Fruit fly (Drosophila melanogaster): ENCODE data around the gene CG10301.

CG10301 gene

DNA sequence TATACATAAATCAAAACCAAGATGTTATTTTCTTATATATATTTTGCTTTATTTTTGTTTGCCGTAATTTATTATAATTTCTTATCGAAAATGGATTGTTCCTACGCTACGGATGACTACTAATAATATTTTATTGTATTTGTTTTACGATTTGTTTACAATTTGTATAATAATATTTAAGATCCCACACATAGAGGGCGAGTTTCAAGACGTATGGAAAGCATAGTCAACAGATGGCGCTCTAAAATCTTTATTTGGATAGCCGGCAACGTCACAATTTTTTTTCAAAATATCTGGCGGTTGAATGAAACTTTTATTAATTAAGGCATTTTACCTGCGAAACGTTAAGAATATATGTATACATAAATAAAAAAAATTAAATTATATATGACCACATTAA lies 12.0 kb downstream of the CG10301 start (continued):
- no peak for TF ChIP-seq CG11294 (GFP tag; IDR thresholded peaks at IDR 0.05)
- TF ChIP-seq Eip93F (GFP tag; optimal IDR thresholded peaks at IDR 0.05) = no peak
- no peak for TF ChIP-seq ss (GFP tag; optimal IDR thresholded peaks at IDR 0.05)
- TF ChIP-seq Hr38 (GFP tag; optimal IDR thresholded peaks at IDR 0.05) = no peak
- TF ChIP-seq CG6276 (GFP tag; optimal IDR thresholded peaks at IDR 0.05) = no peak
- no peak for TF ChIP-seq CG10631 (GFP tag; optimal IDR thresholded peaks at IDR 0.05)
- TF ChIP-seq net (GFP tag; optimal IDR thresholded peaks at IDR 0.05) = no peak
- TF ChIP-seq CG4318 (GFP tag; optimal IDR thresholded peaks at IDR 0.05) = no peak
- no peak for TF ChIP-seq Hr4 (GFP tag; optimal IDR thresholded peaks at IDR 0.05)
- TF ChIP-seq Gug (GFP tag; IDR thresholded peaks at IDR 0.05) = no peak
- TF ChIP-seq CG8632 (GFP tag; optimal IDR thresholded peaks at IDR 0.05) = no peak
- TF ChIP-seq OdsH (GFP tag; optimal IDR thresholded peaks at IDR 0.05) = no peak

DNA sequence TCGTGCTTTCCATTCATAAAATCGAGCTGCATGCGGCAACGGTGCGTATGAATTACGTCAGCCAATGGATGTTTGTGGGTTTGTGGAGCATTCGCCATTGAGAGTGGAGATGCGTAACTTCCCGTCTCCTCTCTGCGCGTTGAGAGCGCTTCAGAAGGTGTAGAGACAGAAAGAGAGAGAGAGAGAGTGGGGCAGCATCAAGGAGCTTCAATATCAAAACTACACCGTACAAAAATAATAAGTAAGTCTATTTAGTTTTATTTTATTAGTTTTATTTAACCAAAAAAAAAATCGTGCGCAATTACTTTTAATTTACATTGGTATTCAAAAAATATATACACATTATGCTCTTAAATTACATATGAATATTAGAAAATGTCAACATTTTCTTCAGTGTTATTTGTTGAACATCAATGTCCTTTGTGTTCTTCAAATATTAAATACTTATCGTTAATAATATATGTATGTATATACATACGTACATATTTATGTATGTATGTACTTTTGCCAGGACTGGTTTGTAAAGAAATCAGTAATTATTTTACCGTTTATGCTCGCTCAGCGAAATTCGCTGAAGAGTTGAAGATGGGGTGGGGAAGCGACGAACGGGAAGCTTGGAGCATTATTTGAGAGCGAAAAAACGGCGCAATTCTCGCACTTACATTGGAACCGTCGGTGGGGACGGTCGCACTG lies 12.9 kb downstream of the CG10301 start, which contains the start of gene CG10365:
Gene CG10365, plus strand, starts transcription at position 652 of the 693 bp plus-strand sequence.
- TF ChIP-seq CG3032 (tag; optimal IDR thresholded peaks at IDR 0.05) (peak; percentile 89), CG16779 (tag; optimal IDR thresholded peaks at IDR 0.05) (peak; percentile 67), Sox15 (GFP tag; optimal IDR thresholded peaks at IDR 0.05) (peak; percentile 75), CG8319 (GFP tag; optimal IDR thresholded peaks at IDR 0.05) (peak; percentile 79), ss (GFP tag; optimal IDR thresholded peaks at IDR 0.05) (peak; percentile 83 to 86), CG11762 (GFP tag; optimal IDR thresholded peaks at IDR 0.05; ENCODE audit: insufficient read depth) (peak; percentile 89), CG32006 (GFP tag; optimal IDR thresholded peaks at IDR 0.05) (peak; percentile 93), eg (GFP tag; IDR thresholded peaks at IDR 0.05) (peak; percentile 95), fkh (GFP tag; optimal IDR thresholded peaks at IDR 0.05) (no peak), cyc (GFP tag; optimal IDR thresholded peaks at IDR 0.05) (peak; percentile 80), CG34406 (GFP tag; optimal IDR thresholded peaks at IDR 0.05) (peak; percentile 96), vri (GFP tag; optimal IDR thresholded peaks at IDR 0.05) (peak; percentile 92), dsx (GFP tag; optimal IDR thresholded peaks at IDR 0.05; ENCODE audit: poor library complexity, severe bottlenecking) (peak; percentile 80), CG6854 (GFP tag; optimal IDR thresholded peaks at IDR 0.05) (peak; percentile 14), fd85E (GFP tag; optimal IDR thresholded peaks at IDR 0.05) (peak; percentile 81), CG10631 (GFP tag; optimal IDR thresholded peaks at IDR 0.05) (peak; percentile 93), lz (GFP tag; optimal IDR thresholded peaks at IDR 0.05) (peak; percentile 69), dac (GFP tag; optimal IDR thresholded peaks at IDR 0.05) (peak; percentile 7), Gug (GFP tag; IDR thresholded peaks at IDR 0.05) (peak; percentile 88), esn (GFP tag; optimal IDR thresholded peaks at IDR 0.05) (peak; percentile 92), spab (GFP tag; optimal IDR thresholded peaks at IDR 0.05) (peak; percentile 81), CG8632 (GFP tag; optimal IDR thresholded peaks at IDR 0.05) (peak; percentile 97), acj6 (GFP tag; optimal IDR thresholded peaks at IDR 0.05) (peak; percentile 89), CG7368 (GFP tag; optimal IDR thresholded peaks at IDR 0.05) (peak; percentile 89), CG10669 (GFP tag; optimal IDR thresholded peaks at IDR 0.05) (peak; percentile 63), Hr4 (GFP tag; optimal IDR thresholded peaks at IDR 0.05) (peak; percentile 80), CG3919 (GFP tag; optimal IDR thresholded peaks at IDR 0.05) (peak; percentile 92), OdsH (GFP tag; optimal IDR thresholded peaks at IDR 0.05) (peak; percentile 90), Sox14 (GFP tag; optimal IDR thresholded peaks at IDR 0.05) (peak; percentile 57), Hr38 (GFP tag; optimal IDR thresholded peaks at IDR 0.05) (no peak), CG4318 (GFP tag; optimal IDR thresholded peaks at IDR 0.05) (peak; percentile 84), CG11294 (GFP tag; IDR thresholded peaks at IDR 0.05) (peak; percentile 77; the same call in 1 of the 2 replicates), CG8119 (GFP tag; IDR thresholded peaks at IDR 0.05) (peak; percentile 97), CG6163 (GFP tag; IDR thresholded peaks at IDR 0.05) (peak; percentile 90), CG6276 (GFP tag; optimal IDR thresholded peaks at IDR 0.05) (peak; percentile 89), Hr39 (GFP tag; optimal IDR thresholded peaks at IDR 0.05) (peak; percentile 32), Smox (GFP tag; optimal IDR thresholded peaks at IDR 0.05) (peak; percentile 87), Eip93F (GFP tag; optimal IDR thresholded peaks at IDR 0.05) (peak; percentile 44), Lpt (GFP tag; optimal IDR thresholded peaks at IDR 0.05) (peak; percentile 87), topi (GFP tag; optimal IDR thresholded peaks at IDR 0.05) (peak; percentile 74), achi (GFP tag; optimal IDR thresholded peaks at IDR 0.05) (peak; percentile 92), CG6808 (GFP tag; optimal IDR thresholded peaks at IDR 0.05) (peak; percentile 77), CG31627 (GFP tag; optimal IDR thresholded peaks at IDR 0.05) (peak; percentile 52), CG15336 (GFP tag; IDR thresholded peaks at IDR 0.05) (peak; percentile 97), svp (GFP tag) (peak; percentile 91), Met (GFP tag; optimal IDR thresholded peaks at IDR 0.05) (peak; percentile 84)

All from whole organism, prepupa.